Worm (Caenorhabditis elegans) whole organism, L3 larva: ENCODE data around the gene nhr-134.

Experiments used
- elt-1 ChIP-seq: fragments of 150-350 bp; optimal IDR thresholded peaks from 2 replicates; lab custom pipeline; 2014; ENCODE audit warnings: missing biosample characterization, missing genetic modification characterization
- fos-1 ChIP-seq: fragments of 150-350 bp; optimal IDR thresholded peaks from 2 replicates; lab custom pipeline; 2014; ENCODE audit warnings: missing biosample characterization, missing genetic modification characterization
- mdl-1 ChIP-seq: fragments of 150-350 bp; optimal IDR thresholded peaks from 2 replicates; lab custom pipeline; 2014; ENCODE audit warnings: missing biosample characterization, missing genetic modification characterization
- nfya-1 ChIP-seq: sonication (generic microtip); optimal IDR thresholded peaks from 2 replicates; lab custom pipeline; 2017; ENCODE audit warnings: missing genetic modification characterization, mild to moderate bottlenecking, missing compliant biosample characterization, antibody characterized with exemption, moderate library complexity; ENCODE audit not compliant: insufficient read depth
- skn-1 ChIP-seq: fragments of 150-350 bp; optimal IDR thresholded peaks from 2 replicates; lab custom pipeline; 2014; ENCODE audit warnings: missing biosample characterization, missing genetic modification characterization
- unc-39 ChIP-seq: sonication (generic microtip); optimal IDR thresholded peaks from 4 replicates; lab custom pipeline; 2017; ENCODE audit warnings: missing biosample characterization, missing genetic modification characterization
- ztf-11 ChIP-seq: fragments of 150-350 bp; optimal IDR thresholded peaks from 2 replicates; lab custom pipeline; 2014; ENCODE audit warnings: missing biosample characterization, missing genetic modification characterization

- TF ChIP-seq mdl-1 (tag; lab: Kevin White, UChicago) (no peak), ztf-11 (tag; lab: Kevin White, UChicago) (no peak), fos-1 (tag; lab: Kevin White, UChicago) (no peak), unc-39 (tag; lab: Kevin White, UChicago) (no peak), skn-1 (tag; lab: Kevin White, UChicago) (no peak), elt-1 (tag; lab: Kevin White, UChicago) (no peak), nfya-1 (tag; lab: Kevin White, UChicago) (no peak)
These were observed 7.0 kb downstream of the nhr-134 start for ce11 chrV:2238012-2238411.
